Fruit fly (Drosophila melanogaster): ENCODE data around the gene CG31668.
A peak's percentile ranks its signal among the peaks of the same experiment; 100 is the strongest.

The CG31668 gene

DNA sequence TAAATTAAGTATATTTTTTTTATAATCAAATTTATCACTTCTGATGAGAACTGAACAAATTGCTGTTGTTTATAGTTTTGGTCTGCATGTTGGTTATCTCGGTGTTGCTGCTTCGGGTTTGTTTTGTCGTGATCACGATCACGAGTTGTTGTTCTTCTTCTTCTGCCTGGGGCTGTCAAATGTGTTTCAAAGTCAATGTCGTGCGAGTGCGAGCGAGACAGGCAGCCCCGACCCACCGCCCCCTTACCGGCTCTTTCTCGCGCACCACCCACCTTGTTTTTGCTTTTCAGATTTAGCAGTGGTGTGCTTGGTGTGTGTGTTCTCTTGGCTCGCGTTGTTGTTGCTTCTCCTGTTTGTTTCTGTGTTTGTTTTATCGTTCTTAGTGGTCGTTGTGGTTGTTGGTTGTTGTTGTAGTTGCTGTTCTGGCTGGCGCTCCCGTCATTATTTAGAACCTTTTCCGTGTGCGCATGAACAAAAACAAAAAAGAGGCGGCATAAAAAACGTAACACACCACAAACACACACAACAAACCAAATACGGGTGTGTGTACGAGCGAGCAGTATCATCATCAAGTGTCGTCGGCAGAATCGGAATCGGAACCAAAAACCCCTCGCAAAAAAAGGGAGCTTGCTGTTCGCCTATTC is 8.4 kb downstream of the CG31668 start, which contains the start of gene COX7AL2 (continued):
- TF ChIP-seq pan (optimal IDR thresholded peaks at IDR 0.05): no peak
- TF ChIP-seq pan (GFP tag; optimal IDR thresholded peaks at IDR 0.05 in 1 of 2, IDR thresholded peaks at IDR 0.05 in 1 of 2): no peak
- TF ChIP-seq sens (GFP tag): peak; percentile 22
- no peak for TF ChIP-seq CG14014 (GFP tag; IDR thresholded peaks at IDR 0.05)
- no peak for TF ChIP-seq B-H1 (GFP tag; IDR thresholded peaks at IDR 0.05)
- TF ChIP-seq Chrac-16 (GFP tag; optimal IDR thresholded peaks at IDR 0.05): peak; percentile 15
- no peak for TF ChIP-seq CG2712 (tag; optimal IDR thresholded peaks at IDR 0.05)
- no peak for TF ChIP-seq CG16863 (GFP tag; optimal IDR thresholded peaks at IDR 0.05)
- no peak for TF ChIP-seq vnd (GFP tag; IDR thresholded peaks at IDR 0.05; ENCODE audit: partially characterized antibody)
- TF ChIP-seq CG8924 (tag; optimal IDR thresholded peaks at IDR 0.05): no peak
- peak; percentile 91 for TF ChIP-seq Vsx1 (GFP tag; optimal IDR thresholded peaks at IDR 0.05)
- no peak for TF ChIP-seq CG4617 (GFP tag; optimal IDR thresholded peaks at IDR 0.05; ENCODE audit: borderline replicate concordance)
- no peak for TF ChIP-seq CG6654 (GFP tag; optimal IDR thresholded peaks at IDR 0.05)
- no peak for TF ChIP-seq org-1 (GFP tag; optimal IDR thresholded peaks at IDR 0.05)
- TF ChIP-seq stc (GFP tag; IDR thresholded peaks at IDR 0.05): no peak
- TF ChIP-seq sens-2 (GFP tag; IDR thresholded peaks at IDR 0.05): no peak
- no peak for TF ChIP-seq shn (GFP tag; optimal IDR thresholded peaks at IDR 0.05)
- no peak for TF ChIP-seq sima (GFP tag; optimal IDR thresholded peaks at IDR 0.05)
- no peak for TF ChIP-seq Dll (GFP tag; IDR thresholded peaks at IDR 0.05; ENCODE audit: partially characterized antibody)
- no peak for TF ChIP-seq CG10321 (GFP tag; IDR thresholded peaks at IDR 0.05)
- TF ChIP-seq CG34224 (GFP tag; IDR thresholded peaks at IDR 0.05; ENCODE audit: partially characterized antibody): no peak
- TF ChIP-seq CG32772 (GFP tag; IDR thresholded peaks at IDR 0.05): no peak
- no peak for TF ChIP-seq CG34422 (GFP tag; IDR thresholded peaks at IDR 0.05)
- no peak for TF ChIP-seq CG8359 (GFP tag; optimal IDR thresholded peaks at IDR 0.05; ENCODE audit: borderline replicate concordance)
- no peak for TF ChIP-seq CG1024 (GFP tag; IDR thresholded peaks at IDR 0.05)
- no peak for TF ChIP-seq CG15479 (GFP tag; optimal IDR thresholded peaks at IDR 0.05)
- no peak for TF ChIP-seq nau (GFP tag; optimal IDR thresholded peaks at IDR 0.05)
- TF ChIP-seq CG10543 (GFP tag; optimal IDR thresholded peaks at IDR 0.05): no peak
- no peak for TF ChIP-seq Atf-2 (GFP tag; optimal IDR thresholded peaks at IDR 0.05)
- no peak for TF ChIP-seq PHDP (tag; optimal IDR thresholded peaks at IDR 0.05)
- TF ChIP-seq Ssrp (tag; optimal IDR thresholded peaks at IDR 0.05): no peak
- TF ChIP-seq cwo (GFP tag; optimal IDR thresholded peaks at IDR 0.05): peak; percentile 89
- TF ChIP-seq grn (GFP tag; optimal IDR thresholded peaks at IDR 0.05): peak; percentile 53
- peak; percentile 64 for TF ChIP-seq CG1832 (GFP tag; optimal IDR thresholded peaks at IDR 0.05)
- no peak for TF ChIP-seq CG3281 (GFP tag; optimal IDR thresholded peaks at IDR 0.05)
- TF ChIP-seq HLH4C (GFP tag; IDR thresholded peaks at IDR 0.05; ENCODE audit: partially characterized antibody): no peak
- no peak for TF ChIP-seq eyg (GFP tag; optimal IDR thresholded peaks at IDR 0.05)
- TF ChIP-seq klu (GFP tag; IDR thresholded peaks at IDR 0.05): no peak
- no peak for TF ChIP-seq gsb (GFP tag; IDR thresholded peaks at IDR 0.05)
- TF ChIP-seq CG10959 (GFP tag; IDR thresholded peaks at IDR 0.05): no peak
- peak; percentile 38 for TF ChIP-seq CG10274 (GFP tag; optimal IDR thresholded peaks at IDR 0.05)
- TF ChIP-seq Meics (GFP tag; optimal IDR thresholded peaks at IDR 0.05): peak; percentile 5
- no peak for TF ChIP-seq pnt (GFP tag; optimal IDR thresholded peaks at IDR 0.05)
- no peak for TF ChIP-seq salm (tag; optimal IDR thresholded peaks at IDR 0.05)
- TF ChIP-seq CG4328 (GFP tag; optimal IDR thresholded peaks at IDR 0.05): no peak
- TF ChIP-seq Nf-YB (GFP tag; optimal IDR thresholded peaks at IDR 0.05): peak; percentile 14
- peak; percentile 26 for TF ChIP-seq CG11504 (tag; optimal IDR thresholded peaks at IDR 0.05)
- TF ChIP-seq cas (GFP tag; IDR thresholded peaks at IDR 0.05): no peak
- TF ChIP-seq ewg (GFP tag; optimal IDR thresholded peaks at IDR 0.05): peak; percentile 20
- TF ChIP-seq nmo (GFP tag; optimal IDR thresholded peaks at IDR 0.05): no peak
- no peak for TF ChIP-seq CG1602 (GFP tag; optimal IDR thresholded peaks at IDR 0.05)
